Fruit fly (Drosophila melanogaster): ENCODE measurements around the gene Snoo.

Snoo gene

dm6 chr2L:7849472-7849871 lies 134.5 kb downstream of the Snoo start (continued):
- TF ChIP-seq CG17612 (GFP tag; IDR thresholded peaks at IDR 0.05) = no peak
- TF ChIP-seq Blimp-1 (GFP tag; optimal IDR thresholded peaks at IDR 0.05) = peak; percentile 45
- TF ChIP-seq row (GFP tag; IDR thresholded peaks at IDR 0.05) = peak; percentile 71
- TF ChIP-seq pzg (GFP tag; optimal IDR thresholded peaks at IDR 0.05) = no peak
- no peak for TF ChIP-seq Ravus (GFP tag; IDR thresholded peaks at IDR 0.05)
- TF ChIP-seq repo (GFP tag; optimal IDR thresholded peaks at IDR 0.05) = no peak
- TF ChIP-seq klu (GFP tag; IDR thresholded peaks at IDR 0.05) = 0 out of 2 replicates have a peak, but pooled peaks have one; percentile 10
- TF ChIP-seq CG42726 (GFP tag; IDR thresholded peaks at IDR 0.05; ENCODE audit: partially characterized antibody) = no peak
- TF ChIP-seq tgo (GFP tag; IDR thresholded peaks at IDR 0.05) = peak; percentile 47; the same call in 2 of the 3 replicates
- TF ChIP-seq Sox100B (GFP tag; optimal IDR thresholded peaks at IDR 0.05) = peak; percentile 0
- TF ChIP-seq sob (GFP tag; IDR thresholded peaks at IDR 0.05) = 0 out of 2 replicates have a peak, but pooled peaks have one; percentile 23
- no peak for TF ChIP-seq CG4328 (GFP tag; optimal IDR thresholded peaks at IDR 0.05)
- no peak for TF ChIP-seq CG14441 (GFP tag; IDR thresholded peaks at IDR 0.05)
- no peak for TF ChIP-seq Hey (tag; optimal IDR thresholded peaks at IDR 0.05)
- peak; percentile 39 for TF ChIP-seq PHDP (tag; optimal IDR thresholded peaks at IDR 0.05)
- TF ChIP-seq mld (GFP tag; IDR thresholded peaks at IDR 0.05; ENCODE audit: partially characterized antibody) = no peak
- peak; percentile 23; the same call in 1 of the 2 replicates for TF ChIP-seq ssp (GFP tag; IDR thresholded peaks at IDR 0.05)
- TF ChIP-seq Drgx (GFP tag; IDR thresholded peaks at IDR 0.05) = peak; percentile 20; the same call in 1 of the 2 replicates
- peak; percentile 31 for TF ChIP-seq esg (GFP tag; conservative IDR thresholded peaks at IDR 0.05)
- TF ChIP-seq tup (GFP tag; optimal IDR thresholded peaks at IDR 0.05) = no peak
- TF ChIP-seq ap (GFP tag; IDR thresholded peaks at IDR 0.05) = peak; percentile 39; the same call in 1 of the 2 replicates
- no peak for TF ChIP-seq schlank (tag; optimal IDR thresholded peaks at IDR 0.05)
- TF ChIP-seq wor (GFP tag; IDR thresholded peaks at IDR 0.05) = 0 out of 2 replicates have a peak, but pooled peaks have one; percentile 34
- peak; percentile 27; the same call in 1 of the 2 replicates for TF ChIP-seq CG31441 (GFP tag; IDR thresholded peaks at IDR 0.05)
- peak; percentile 23 for TF ChIP-seq CG15269 (tag; optimal IDR thresholded peaks at IDR 0.05)
- TF ChIP-seq maf-S (GFP tag; optimal IDR thresholded peaks at IDR 0.05) = no peak
- no peak for TF ChIP-seq CG12236 (GFP tag; optimal IDR thresholded peaks at IDR 0.05)
- no peak for TF ChIP-seq CG1602 (GFP tag; optimal IDR thresholded peaks at IDR 0.05)
- peak; percentile 42 for TF ChIP-seq Ptx1 (GFP tag; IDR thresholded peaks at IDR 0.05)
- TF ChIP-seq CG3065 (GFP tag; optimal IDR thresholded peaks at IDR 0.05) = no peak
- peak; percentile 43 for TF ChIP-seq CG17359 (tag; optimal IDR thresholded peaks at IDR 0.05)
- no peak for TF ChIP-seq Taf1 (GFP tag; IDR thresholded peaks at IDR 0.05)
- no peak for TF ChIP-seq prd (optimal IDR thresholded peaks at IDR 0.05)
- TF ChIP-seq prd (GFP tag; IDR thresholded peaks at IDR 0.05) = peak; percentile 39; the same call in 1 of the 3 replicates
- TF ChIP-seq CG17912 (GFP tag; optimal IDR thresholded peaks at IDR 0.05) = no peak
- no peak for TF ChIP-seq D19B (GFP tag; optimal IDR thresholded peaks at IDR 0.05)
- peak; percentile 60 for TF ChIP-seq dmrt99B (tag; optimal IDR thresholded peaks at IDR 0.05)
- TF ChIP-seq da (GFP tag; optimal IDR thresholded peaks at IDR 0.05) = no peak
- TF ChIP-seq CG12659 (GFP tag; optimal IDR thresholded peaks at IDR 0.05) = peak; percentile 6
- peak; percentile 49; the same call in 1 of the 2 replicates for TF ChIP-seq ranshi (GFP tag; IDR thresholded peaks at IDR 0.05)
- TF ChIP-seq otp (GFP tag; IDR thresholded peaks at IDR 0.05) = 0 out of 3 replicates have a peak, but pooled peaks have one; percentile 11
- TF ChIP-seq HLH54F (GFP tag; optimal IDR thresholded peaks at IDR 0.05) = no peak
- TF ChIP-seq CG17361 (GFP tag; IDR thresholded peaks at IDR 0.05) = no peak
- TF ChIP-seq sim (GFP tag; IDR thresholded peaks at IDR 0.05) = no peak
- TF ChIP-seq CG9215 (GFP tag; IDR thresholded peaks at IDR 0.05) = peak; percentile 27; the same call in 1 of the 2 replicates
- TF ChIP-seq crp (GFP tag; optimal IDR thresholded peaks at IDR 0.05) = no peak
- peak; percentile 4 for TF ChIP-seq phol (tag; optimal IDR thresholded peaks at IDR 0.05)
- no peak for TF ChIP-seq z (GFP tag; IDR thresholded peaks at IDR 0.05)
- TF ChIP-seq NC2β (GFP tag; optimal IDR thresholded peaks at IDR 0.05) = no peak
- peak; percentile 9 for TF ChIP-seq Hmr (GFP tag; optimal IDR thresholded peaks at IDR 0.05)
- TF ChIP-seq CG2129 (GFP tag; IDR thresholded peaks at IDR 0.05; ENCODE audit: partially characterized antibody) = no peak

All from whole organism, embryonic.